Fruit fly (Drosophila melanogaster) whole organism, embryonic: ENCODE results near the gene MED25.
A peak's percentile ranks its signal among the peaks of the same experiment; 100 is the strongest.

Experiments used
- Atf3 ChIP-seq: fragments of 200-800 bp; sonication (Bioruptor generic); optimal IDR thresholded peaks from 3 replicates; lab custom pipeline; 2016; ENCODE audit warnings: missing biosample characterization, missing genetic modification characterization
- B-H2 ChIP-seq: fragments of 200-800 bp; sonication (Bioruptor generic); optimal IDR thresholded peaks from 2 replicates; lab custom pipeline; 2018; ENCODE audit warnings: missing biosample characterization, mild to moderate bottlenecking, missing genetic modification characterization
- BEAF-32 ChIP-seq: fragments of 200-800 bp; sonication (Bioruptor generic); optimal IDR thresholded peaks from 3 replicates; lab custom pipeline; 2017; ENCODE audit warnings: missing biosample characterization, missing genetic modification characterization, mild to moderate bottlenecking, moderate library complexity, missing genetic modification reagents
- CG10565 ChIP-seq: fragments of 200-800 bp; sonication (Bioruptor generic); optimal IDR thresholded peaks from 3 replicates; lab custom pipeline; 2016; ENCODE audit warnings: missing biosample characterization, mild to moderate bottlenecking, missing genetic modification characterization
- CG11085 ChIP-seq: fragments of 200-800 bp; sonication (Bioruptor generic); IDR thresholded peaks from 2 replicates; pipeline ENCODE4 v1.3.6; 2022; ENCODE audit warnings: missing biosample characterization, missing genetic modification characterization
- CG12299 ChIP-seq: fragments of 200-800 bp; sonication (Bioruptor generic); optimal IDR thresholded peaks from 2 replicates; lab custom pipeline; 2018; ENCODE audit warnings: missing biosample characterization, mild to moderate bottlenecking, missing genetic modification characterization
- CG12659 ChIP-seq: fragments of 200-800 bp; sonication (Bioruptor generic); optimal IDR thresholded peaks from 3 replicates; lab custom pipeline; 2017; ENCODE audit warnings: mild to moderate bottlenecking, missing biosample characterization, missing genetic modification reagents, missing genetic modification characterization
- CG17802 ChIP-seq: fragments of 200-800 bp; sonication (Bioruptor generic); optimal IDR thresholded peaks from 2 replicates; lab custom pipeline; 2018; ENCODE audit warnings: missing biosample characterization, mild to moderate bottlenecking, missing genetic modification characterization, moderate library complexity
- CG1792 ChIP-seq: fragments of 200-800 bp; sonication (Bioruptor generic); optimal IDR thresholded peaks from 2 replicates; lab custom pipeline; 2016; ENCODE audit warnings: missing biosample characterization, missing genetic modification characterization
- CG18619 ChIP-seq: fragments of 200-800 bp; sonication (Bioruptor generic); optimal IDR thresholded peaks from 3 replicates; lab custom pipeline; 2017; ENCODE audit warnings: missing biosample characterization, mild to moderate bottlenecking, missing genetic modification characterization
- CG2199 ChIP-seq: fragments of 200-800 bp; sonication (Bioruptor generic); IDR thresholded peaks from 3 replicates; pipeline ENCODE4 v1.3.6; 2022; ENCODE audit warnings: missing biosample characterization, missing genetic modification characterization
- CG3407 ChIP-seq: fragments of 200-800 bp; sonication (Bioruptor generic); optimal IDR thresholded peaks from 2 replicates; lab custom pipeline; 2018; ENCODE audit warnings: missing biosample characterization, mild to moderate bottlenecking, missing genetic modification characterization
- CG3838 ChIP-seq: fragments of 200-800 bp; sonication (Bioruptor generic); optimal IDR thresholded peaks from 3 replicates; lab custom pipeline; 2016; ENCODE audit warnings: missing biosample characterization, missing genetic modification characterization
- CG3995 ChIP-seq: fragments of 200-800 bp; sonication (Bioruptor generic); optimal IDR thresholded peaks from 3 replicates; lab custom pipeline; 2016; ENCODE audit warnings: missing biosample characterization, missing genetic modification characterization
- CG6813 ChIP-seq: fragments of 200-800 bp; sonication (Bioruptor generic); optimal IDR thresholded peaks from 2 replicates; lab custom pipeline; 2017; ENCODE audit warnings: missing biosample characterization, missing genetic modification characterization, mild to moderate bottlenecking, moderate library complexity, missing genetic modification reagents
- CG7928 ChIP-seq: fragments of 200-800 bp; sonication (Bioruptor generic); optimal IDR thresholded peaks from 2 replicates; lab custom pipeline; 2017; ENCODE audit warnings: missing biosample characterization, mild to moderate bottlenecking, missing genetic modification characterization
- Chrac-16 ChIP-seq: fragments of 200-800 bp; sonication (Bioruptor generic); optimal IDR thresholded peaks from 3 replicates; lab custom pipeline; 2016; ENCODE audit warnings: missing biosample characterization, missing genetic modification characterization
- Doc3 ChIP-seq: fragments of 200-800 bp; sonication (Bioruptor generic); IDR thresholded peaks from 3 replicates; pipeline ENCODE4 v1.3.6; 2022; ENCODE audit warnings: missing biosample characterization, missing genetic modification characterization; ENCODE audit not compliant: partially characterized antibody
- Eip74EF ChIP-seq, 2 experiments: fragments of 200-800 bp in 1 of 2; fragments of >200 bp in 1 of 2; sonication (Bioruptor generic) in 1 of 2; optimal IDR thresholded peaks; 2 replicates each; lab custom pipeline; 2017 to 2019; ENCODE audit warnings: missing biosample characterization in 2 of 2, missing genetic modification characterization in 2 of 2, mild to moderate bottlenecking in 1 of 2, moderate library complexity in 1 of 2
- Fer1 ChIP-seq: fragments of 200-800 bp; sonication (Bioruptor generic); optimal IDR thresholded peaks from 2 replicates; lab custom pipeline; 2017; ENCODE audit warnings: missing biosample characterization, mild to moderate bottlenecking, missing genetic modification characterization
- Fer2 ChIP-seq: fragments of 200-800 bp; sonication (Bioruptor generic); optimal IDR thresholded peaks from 2 replicates; lab custom pipeline; 2018; ENCODE audit warnings: missing biosample characterization, mild to moderate bottlenecking, missing genetic modification characterization, moderate library complexity
- HHEX ChIP-seq: fragments of 200-800 bp; sonication (Bioruptor generic); optimal IDR thresholded peaks from 3 replicates; lab custom pipeline; 2017; ENCODE audit warnings: missing biosample characterization, mild to moderate bottlenecking, missing genetic modification characterization, missing genetic modification reagents
- MBD-R2 ChIP-seq: fragments of 200-800 bp; sonication (Bioruptor generic); IDR thresholded peaks from 2 replicates; pipeline ENCODE4 v1.3.6; 2022; ENCODE audit warnings: missing biosample characterization, missing genetic modification characterization
- Myb ChIP-seq: fragments of 200-800 bp; sonication (Bioruptor generic); optimal IDR thresholded peaks from 2 replicates; lab custom pipeline; 2016; ENCODE audit warnings: missing biosample characterization, missing genetic modification characterization
- Pdp1 ChIP-seq, 2 experiments: fragments of 200-800 bp; sonication (Bioruptor generic); optimal IDR thresholded peaks; 3 replicates each; lab custom pipeline; 2016; ENCODE audit warnings: missing biosample characterization in 2 of 2, missing genetic modification characterization in 2 of 2, mild to moderate bottlenecking in 1 of 2, moderate library complexity in 1 of 2
- Rx ChIP-seq: fragments of 200-800 bp; sonication (Bioruptor generic); IDR thresholded peaks from 2 replicates; pipeline ENCODE4 v1.3.6; 2022; ENCODE audit warnings: missing biosample characterization, missing genetic modification characterization
- Sox100B ChIP-seq: fragments of 200-800 bp; sonication (Bioruptor generic); optimal IDR thresholded peaks from 3 replicates; lab custom pipeline; 2018; ENCODE audit warnings: missing biosample characterization, mild to moderate bottlenecking, missing genetic modification characterization
- Tbp ChIP-seq: fragments of >200 bp; optimal IDR thresholded peaks from 2 replicates; lab custom pipeline; 2018; ENCODE audit warnings: missing biosample characterization, missing genetic modification characterization
- Vsx1 ChIP-seq: fragments of 200-800 bp; sonication (Bioruptor generic); optimal IDR thresholded peaks from 2 replicates; lab custom pipeline; 2017; ENCODE audit warnings: missing biosample characterization, mild to moderate bottlenecking, missing genetic modification characterization, missing genetic modification reagents
- ac ChIP-seq: fragments of 200-800 bp; sonication (Bioruptor generic); optimal IDR thresholded peaks from 3 replicates; lab custom pipeline; 2017; ENCODE audit warnings: missing biosample characterization, mild to moderate bottlenecking, missing genetic modification characterization
- ara ChIP-seq: fragments of 200-800 bp; sonication (Bioruptor generic); IDR thresholded peaks from 2 replicates; pipeline ENCODE4 v1.3.6; 2022; ENCODE audit warnings: missing biosample characterization, missing genetic modification characterization
- dimm ChIP-seq: fragments of 200-800 bp; sonication (Bioruptor generic); IDR thresholded peaks from 2 replicates; pipeline ENCODE4 v1.3.6; 2022; ENCODE audit warnings: missing biosample characterization, missing genetic modification characterization
- exex ChIP-seq: fragments of 200-800 bp; sonication (Bioruptor generic); optimal IDR thresholded peaks from 4 replicates; lab custom pipeline; 2018; ENCODE audit warnings: missing biosample characterization, mild to moderate bottlenecking, missing genetic modification characterization, moderate library complexity
- fd102C ChIP-seq: fragments of 200-800 bp; sonication (Bioruptor generic); optimal IDR thresholded peaks from 2 replicates; lab custom pipeline; 2018; ENCODE audit warnings: missing biosample characterization, mild to moderate bottlenecking, missing genetic modification characterization, moderate library complexity
- ftz-f1 ChIP-seq: fragments of 200-800 bp; sonication (Bioruptor generic); optimal IDR thresholded peaks from 2 replicates; lab custom pipeline; 2016; ENCODE audit warnings: missing biosample characterization, missing genetic modification characterization
- grn ChIP-seq: fragments of 200-800 bp; sonication (Bioruptor generic); optimal IDR thresholded peaks from 3 replicates; lab custom pipeline; 2017; ENCODE audit warnings: missing biosample characterization, missing genetic modification characterization
- gsb ChIP-seq: fragments of 200-800 bp; sonication (Bioruptor generic); IDR thresholded peaks from 2 replicates; pipeline ENCODE4 v1.3.6; 2022; ENCODE audit warnings: missing biosample characterization, missing genetic modification characterization
- oc ChIP-seq: fragments of 200-800 bp; sonication (Bioruptor generic); optimal IDR thresholded peaks from 2 replicates; lab custom pipeline; 2018; ENCODE audit warnings: missing biosample characterization, mild to moderate bottlenecking, missing genetic modification characterization, moderate library complexity
- pho ChIP-seq: fragments of 200-800 bp; sonication (Bioruptor generic); optimal IDR thresholded peaks from 2 replicates; lab custom pipeline; 2016; ENCODE audit warnings: missing biosample characterization, missing genetic modification characterization
- prd ChIP-seq, 3 experiments: fragments of >200 bp in 2 of 3; fragments of 200-800 bp in 1 of 3; sonication (Bioruptor generic) in 1 of 3; optimal IDR thresholded peaks in 2 of 3; IDR thresholded peaks in 1 of 3; 2 replicates in 2 of 3; 3 replicates in 1 of 3; pipeline versions ENCODE4 v1.3.6 to Lab custom; 2017 to 2022; ENCODE audit warnings: missing biosample characterization in 1 of 3, missing genetic modification characterization in 1 of 3
- psq ChIP-seq: fragments of 200-800 bp; sonication (Bioruptor generic); optimal IDR thresholded peaks from 2 replicates; lab custom pipeline; 2017; ENCODE audit warnings: missing biosample characterization, missing genetic modification characterization
- repo ChIP-seq: fragments of 200-800 bp; sonication (Bioruptor generic); optimal IDR thresholded peaks from 2 replicates; lab custom pipeline; 2016; ENCODE audit warnings: missing biosample characterization, missing genetic modification characterization
- row ChIP-seq: fragments of 200-800 bp; sonication (Bioruptor generic); IDR thresholded peaks from 3 replicates; pipeline ENCODE4 v1.3.6; 2022; ENCODE audit warnings: missing biosample characterization, missing genetic modification characterization
- stc ChIP-seq: fragments of 200-800 bp; sonication (Bioruptor generic); IDR thresholded peaks from 2 replicates; pipeline ENCODE4 v1.3.6; 2022; ENCODE audit warnings: missing biosample characterization, missing genetic modification characterization
- tll ChIP-seq, 2 experiments: fragments of 200-800 bp in 1 of 2; fragments of >200 bp in 1 of 2; sonication (Bioruptor generic) in 1 of 2; optimal IDR thresholded peaks; 2 replicates each; lab custom pipeline; 2017 to 2019; ENCODE audit warnings: missing biosample characterization in 2 of 2, missing genetic modification characterization in 2 of 2, mild to moderate bottlenecking in 1 of 2, moderate library complexity in 1 of 2
- tna ChIP-seq: fragments of 200-800 bp; sonication (Bioruptor generic); IDR thresholded peaks from 2 replicates; pipeline ENCODE4 v1.3.6; 2022; ENCODE audit warnings: missing biosample characterization, missing genetic modification characterization; ENCODE audit not compliant: partially characterized antibody
- trh ChIP-seq: fragments of 200-800 bp; sonication (Bioruptor generic); optimal IDR thresholded peaks from 2 replicates; lab custom pipeline; 2016; ENCODE audit warnings: missing biosample characterization, missing genetic modification characterization
- wek ChIP-seq: fragments of 200-800 bp; sonication (Bioruptor generic); optimal IDR thresholded peaks from 3 replicates; lab custom pipeline; 2018; ENCODE audit warnings: missing biosample characterization, mild to moderate bottlenecking, missing genetic modification characterization, moderate library complexity

MED25 gene

dm6 chr3R:20021152-20021769 is 12.5 kb downstream of the MED25 start, which contains the start of the genes PIG-L and psidin (continued):
- no peak for TF ChIP-seq CG1792 (GFP tag; lab: Kevin White, UChicago)
- peak; percentile 14 for TF ChIP-seq Fer1 (GFP tag; lab: Kevin White, UChicago)
- peak in 1 of 2 experiments; percentile 67 for TF ChIP-seq tll (GFP tag; optimal IDR thresholded peaks at IDR 0.05; lab: Kevin White, UChicago)
- no peak for TF ChIP-seq CG10565 (GFP tag; lab: Kevin White, UChicago)
- peak; percentile 94 for TF ChIP-seq row (GFP tag; lab: Robert Waterston, UW)
- peak; percentile 63 for TF ChIP-seq ara (GFP tag; lab: Robert Waterston, UW)
- peak; percentile 62 for TF ChIP-seq Sox100B (GFP tag; lab: Kevin White, UChicago)
- peak; percentile 38 for TF ChIP-seq psq (GFP tag; lab: Kevin White, UChicago)
- TF ChIP-seq tna (GFP tag; lab: Robert Waterston, UW) = peak; percentile 78
- TF ChIP-seq Rx (GFP tag; lab: Robert Waterston, UW) = peak; percentile 26
- TF ChIP-seq wek (GFP tag; lab: Kevin White, UChicago) = peak; percentile 93
- TF ChIP-seq Vsx1 (GFP tag; lab: Kevin White, UChicago) = peak; percentile 69
- peak; percentile 49 for TF ChIP-seq Myb (GFP tag; lab: Kevin White, UChicago)
- TF ChIP-seq stc (GFP tag; lab: Robert Waterston, UW) = peak; percentile 61; the same call in 1 of the 2 replicates
- TF ChIP-seq Eip74EF (GFP tag; optimal IDR thresholded peaks at IDR 0.05; lab: Kevin White, UChicago) = no peak
- TF ChIP-seq Doc3 (GFP tag; lab: Robert Waterston, UW) = peak; percentile 97
- peak; percentile 35; the same call in 1 of the 2 replicates for TF ChIP-seq CG11085 (GFP tag; lab: Robert Waterston, UW)
- TF ChIP-seq CG7928 (GFP tag; lab: Kevin White, UChicago) = peak; percentile 36
- peak; percentile 63 for TF ChIP-seq CG3407 (GFP tag; lab: Kevin White, UChicago)
- no peak for TF ChIP-seq oc (tag; lab: Kevin White, UChicago)
- peak; percentile 41 for TF ChIP-seq Fer2 (tag; lab: Kevin White, UChicago)
- TF ChIP-seq CG3995 = peak; percentile 96
- TF ChIP-seq ac (GFP tag; lab: Kevin White, UChicago) = no peak
- TF ChIP-seq dimm = 0 out of 2 replicates have a peak, but pooled peaks have one; percentile 6
- TF ChIP-seq B-H2 (GFP tag; lab: Kevin White, UChicago) = peak; percentile 80
- TF ChIP-seq Pdp1 (GFP tag; optimal IDR thresholded peaks at IDR 0.05; lab: Kevin White, UChicago) = peak; percentile 55 to 81
- TF ChIP-seq exex (tag; lab: Kevin White, UChicago) = peak; percentile 43
- peak; percentile 20 for TF ChIP-seq CG6813 (GFP tag; lab: Kevin White, UChicago)
- peak; percentile 80 for TF ChIP-seq Chrac-16 (GFP tag; lab: Kevin White, UChicago)
- TF ChIP-seq repo = peak; percentile 36
- TF ChIP-seq ftz-f1 = no peak
- TF ChIP-seq grn (GFP tag; lab: Kevin White, UChicago) = peak; percentile 6
- TF ChIP-seq fd102C (GFP tag; lab: Kevin White, UChicago) = no peak
- peak; percentile 61 for TF ChIP-seq Atf3
- TF ChIP-seq Tbp = no peak
- peak; percentile 68 for TF ChIP-seq HHEX (GFP tag; lab: Kevin White, UChicago)
- TF ChIP-seq trh (GFP tag; lab: Kevin White, UChicago) = peak; percentile 50
- TF ChIP-seq CG3838 = peak; percentile 71
- peak; percentile 27; the same call in 1 of the 2 replicates for TF ChIP-seq gsb (GFP tag; lab: Robert Waterston, UW)
- 0 out of 3 replicates have a peak, but pooled peaks have one; percentile 47 for TF ChIP-seq CG2199 (GFP tag; lab: Robert Waterston, UW)
- TF ChIP-seq CG18619 (GFP tag; lab: Kevin White, UChicago) = peak; percentile 86
- TF ChIP-seq CG12299 = peak; percentile 73
- no peak for TF ChIP-seq prd (optimal IDR thresholded peaks at IDR 0.05; lab: Kevin White, UChicago)
- TF ChIP-seq prd (GFP tag; IDR thresholded peaks at IDR 0.05; lab: Robert Waterston, UW) = peak; percentile 84; the same call in 2 of the 3 replicates
- TF ChIP-seq MBD-R2 (GFP tag; lab: Robert Waterston, UW) = peak; percentile 91
- no peak for TF ChIP-seq CG17802
- TF ChIP-seq pho (GFP tag; lab: Kevin White, UChicago) = peak; percentile 90
- TF ChIP-seq CG12659 (GFP tag; lab: Kevin White, UChicago) = peak; percentile 90
- peak; percentile 93 for TF ChIP-seq BEAF-32 (GFP tag; lab: Kevin White, UChicago)
